Worm (Caenorhabditis elegans) whole organism, late embryonic: ENCODE results near the gene srj-44.

ENCODE experiments used
- C08G9.2 ChIP-seq: sonication (generic microtip); optimal IDR thresholded peaks from 2 replicates; lab custom pipeline; 2016; ENCODE audit warnings: mild to moderate bottlenecking, missing genetic modification characterization, moderate library complexity, missing compliant biosample characterization
- C38D4.7 ChIP-seq: fragments of 200-800 bp; sonication (Bioruptor generic); optimal IDR thresholded peaks from 2 replicates; lab custom pipeline; 2018; ENCODE audit warnings: mild to moderate bottlenecking, missing genetic modification characterization, moderate library complexity, missing compliant biosample characterization
- K09A11.1 ChIP-seq: sonication (generic microtip); optimal IDR thresholded peaks from 2 replicates; lab custom pipeline; 2017; ENCODE audit warnings: antibody characterized with exemption, mild to moderate bottlenecking, missing genetic modification characterization, missing compliant biosample characterization; ENCODE audit not compliant: insufficient read depth
- Y22D7AL.16 ChIP-seq: sonication (generic microtip); optimal IDR thresholded peaks from 2 replicates; lab custom pipeline; 2016; ENCODE audit warnings: missing genetic modification characterization, missing compliant biosample characterization
- ahr-1 ChIP-seq: sonication (generic microtip); optimal IDR thresholded peaks from 2 replicates; lab custom pipeline; 2016; ENCODE audit warnings: missing genetic modification characterization, missing compliant biosample characterization
- ceh-14 ChIP-seq: sonication (generic microtip); optimal IDR thresholded peaks from 2 replicates; lab custom pipeline; 2016; ENCODE audit warnings: missing genotype, missing genetic modification characterization, missing compliant biosample characterization
- ceh-19 ChIP-seq: fragments of 200-800 bp; sonication (Bioruptor generic); optimal IDR thresholded peaks from 2 replicates; lab custom pipeline; 2018; ENCODE audit warnings: mild to moderate bottlenecking, missing genetic modification characterization, missing compliant biosample characterization
- ceh-22 ChIP-seq: sonication (generic microtip); optimal IDR thresholded peaks from 2 replicates; lab custom pipeline; 2017; ENCODE audit warnings: missing biosample characterization, missing genetic modification characterization
- ceh-30 ChIP-seq: fragments of 150-350 bp; optimal IDR thresholded peaks from 2 replicates; lab custom pipeline; 2014; ENCODE audit warnings: missing biosample characterization, missing genetic modification characterization
- ceh-31 ChIP-seq: sonication (generic microtip); optimal IDR thresholded peaks from 2 replicates; lab custom pipeline; 2016; ENCODE audit warnings: missing genetic modification characterization, missing compliant biosample characterization
- ceh-34 ChIP-seq: sonication (generic microtip); optimal IDR thresholded peaks from 2 replicates; lab custom pipeline; 2016; ENCODE audit warnings: mild to moderate bottlenecking, missing genetic modification characterization, missing compliant biosample characterization
- ceh-45 ChIP-seq: fragments of 200-800 bp; sonication (Bioruptor generic); IDR thresholded peaks from 2 replicates; pipeline ENCODE4 v1.3.6; 2022; ENCODE audit warnings: missing genetic modification reagents, missing genetic modification characterization, missing compliant biosample characterization
- dmd-4 ChIP-seq: sonication (generic microtip); optimal IDR thresholded peaks from 2 replicates; lab custom pipeline; 2016; ENCODE audit warnings: borderline replicate concordance, missing genetic modification characterization, missing compliant biosample characterization
- dve-1 ChIP-seq: sonication (generic microtip); optimal IDR thresholded peaks from 2 replicates; lab custom pipeline; 2017; ENCODE audit warnings: antibody characterized with exemption, mild to moderate bottlenecking, missing genetic modification characterization, missing compliant biosample characterization
- elt-2 ChIP-seq: sonication (generic microtip); optimal IDR thresholded peaks from 2 replicates; lab custom pipeline; 2016; ENCODE audit warnings: missing genetic modification reagents, missing genetic modification characterization, missing compliant biosample characterization
- elt-4 ChIP-seq: sonication (generic microtip); optimal IDR thresholded peaks from 2 replicates; lab custom pipeline; 2016; ENCODE audit warnings: missing genetic modification characterization, missing compliant biosample characterization
- eyg-1 ChIP-seq: sonication (generic microtip); optimal IDR thresholded peaks from 2 replicates; lab custom pipeline; 2016; ENCODE audit warnings: missing genotype, missing genetic modification characterization, missing compliant biosample characterization
- fax-1 ChIP-seq: sonication (generic microtip); optimal IDR thresholded peaks from 2 replicates; lab custom pipeline; 2016; ENCODE audit warnings: missing genotype, missing genetic modification characterization, missing compliant biosample characterization
- fkh-10 ChIP-seq: fragments of 150-350 bp; optimal IDR thresholded peaks from 2 replicates; lab custom pipeline; 2014; ENCODE audit warnings: missing biosample characterization, missing genetic modification reagents, missing genetic modification characterization
- hlh-13 ChIP-seq: fragments of 200-800 bp; sonication (Bioruptor generic); optimal IDR thresholded peaks from 2 replicates; lab custom pipeline; 2018; ENCODE audit warnings: mild to moderate bottlenecking, missing genetic modification characterization, missing compliant biosample characterization
- hlh-15 ChIP-seq: sonication (generic microtip); optimal IDR thresholded peaks from 2 replicates; lab custom pipeline; 2016; ENCODE audit warnings: missing genetic modification characterization, missing compliant biosample characterization
- hlh-30 ChIP-seq: sonication (generic microtip); optimal IDR thresholded peaks from 2 replicates; lab custom pipeline; 2017; ENCODE audit warnings: antibody characterized with exemption, missing genetic modification characterization, missing compliant biosample characterization; ENCODE audit not compliant: insufficient read depth
- lim-6 ChIP-seq: sonication (generic microtip); optimal IDR thresholded peaks from 2 replicates; lab custom pipeline; 2016; ENCODE audit warnings: missing genetic modification characterization, missing compliant biosample characterization
- madf-2 ChIP-seq: sonication (generic microtip); optimal IDR thresholded peaks from 2 replicates; lab custom pipeline; 2017; ENCODE audit warnings: missing genetic modification characterization, missing compliant biosample characterization
- mec-3 ChIP-seq: sonication (generic microtip); optimal IDR thresholded peaks from 2 replicates; lab custom pipeline; 2016; ENCODE audit warnings: borderline replicate concordance, missing genetic modification characterization, missing compliant biosample characterization
- nhr-232 ChIP-seq: sonication (generic microtip); optimal IDR thresholded peaks from 2 replicates; lab custom pipeline; 2016; ENCODE audit warnings: missing genetic modification characterization, missing compliant biosample characterization
- odd-2 ChIP-seq: sonication (generic microtip); optimal IDR thresholded peaks from 2 replicates; lab custom pipeline; 2017; ENCODE audit warnings: antibody characterized with exemption, mild to moderate bottlenecking, missing genetic modification characterization, missing compliant biosample characterization
- pat-9 ChIP-seq: fragments of 200-800 bp; sonication (Bioruptor generic); optimal IDR thresholded peaks from 2 replicates; lab custom pipeline; 2018; ENCODE audit warnings: mild to moderate bottlenecking, missing genetic modification characterization, moderate library complexity, missing compliant biosample characterization
- pha-2 ChIP-seq: sonication (generic microtip); optimal IDR thresholded peaks from 2 replicates; lab custom pipeline; 2017; ENCODE audit warnings: mild to moderate bottlenecking, missing genetic modification characterization, missing compliant biosample characterization
- pha-4 ChIP-seq: fragments of 150-350 bp; optimal IDR thresholded peaks from 2 replicates; lab custom pipeline; 2018; ENCODE audit warnings: missing biosample characterization, missing genetic modification reagents, missing genetic modification characterization
- pqm-1 ChIP-seq: sonication (generic microtip); optimal IDR thresholded peaks from 2 replicates; lab custom pipeline; 2016; ENCODE audit warnings: missing genetic modification characterization, missing compliant biosample characterization
- pros-1 ChIP-seq: fragments of 150-350 bp; optimal IDR thresholded peaks from 2 replicates; lab custom pipeline; 2014; ENCODE audit warnings: missing biosample characterization, missing genetic modification reagents, missing genetic modification characterization
- ref-2 ChIP-seq: sonication (generic microtip); optimal IDR thresholded peaks from 2 replicates; lab custom pipeline; 2016; ENCODE audit warnings: missing genetic modification characterization, missing compliant biosample characterization
- rnt-1 ChIP-seq: sonication (generic microtip); optimal IDR thresholded peaks from 2 replicates; lab custom pipeline; 2016; ENCODE audit warnings: missing genetic modification characterization, missing compliant biosample characterization
- sox-4 ChIP-seq: sonication (generic microtip); optimal IDR thresholded peaks from 2 replicates; lab custom pipeline; 2017; ENCODE audit warnings: mild to moderate bottlenecking, missing genetic modification characterization, inconsistent platforms, missing compliant biosample characterization
- syd-9 ChIP-seq: sonication (generic microtip); optimal IDR thresholded peaks from 2 replicates; lab custom pipeline; 2016; ENCODE audit warnings: mild to moderate bottlenecking, missing genetic modification characterization, moderate library complexity, missing compliant biosample characterization
- tbx-2 ChIP-seq: sonication (generic microtip); optimal IDR thresholded peaks from 2 replicates; lab custom pipeline; 2016; ENCODE audit warnings: missing genetic modification characterization, missing compliant biosample characterization
- tbx-7 ChIP-seq: sonication (generic microtip); optimal IDR thresholded peaks from 2 replicates; lab custom pipeline; 2016; ENCODE audit warnings: missing genotype, missing genetic modification characterization, missing compliant biosample characterization
- ttx-3 ChIP-seq: sonication (generic microtip); optimal IDR thresholded peaks from 2 replicates; lab custom pipeline; 2016; ENCODE audit warnings: missing genetic modification reagents, missing genetic modification characterization, missing compliant biosample characterization
- unc-42 ChIP-seq: sonication (generic microtip); optimal IDR thresholded peaks from 2 replicates; lab custom pipeline; 2016; ENCODE audit warnings: missing genotype, missing genetic modification characterization, missing compliant biosample characterization
- unc-55 ChIP-seq: sonication (generic microtip); optimal IDR thresholded peaks from 2 replicates; lab custom pipeline; 2017; ENCODE audit warnings: missing biosample characterization, missing genetic modification reagents, missing genetic modification characterization
- unc-86 ChIP-seq: sonication (generic microtip); optimal IDR thresholded peaks from 2 replicates; lab custom pipeline; 2016; ENCODE audit warnings: missing genetic modification characterization, missing compliant biosample characterization
- ztf-16 ChIP-seq: sonication (generic microtip); optimal IDR thresholded peaks from 2 replicates; lab custom pipeline; 2017; ENCODE audit warnings: missing genetic modification characterization, missing compliant biosample characterization

The srj-44 gene

DNA sequence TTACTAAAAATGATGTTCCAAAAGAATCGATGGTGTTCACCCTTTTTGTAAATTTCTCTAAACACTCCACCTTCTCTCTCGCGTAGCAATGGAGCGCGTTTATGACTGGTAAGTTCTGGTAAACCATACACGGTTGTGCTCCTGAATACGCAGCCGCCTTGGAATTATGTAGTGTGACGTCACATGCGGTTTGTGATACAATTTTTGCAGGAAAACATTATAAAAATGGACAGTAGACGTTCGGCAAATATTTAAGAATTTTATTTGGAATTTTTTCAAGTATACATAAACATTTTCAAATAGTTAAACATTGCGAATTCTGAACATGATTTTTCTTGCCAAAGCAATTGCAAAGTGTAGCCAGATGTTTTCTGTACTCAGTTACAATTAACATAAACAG is 31.8 kb upstream of the srj-44 start, which contains the start of gene F37B4.10:
Gene F37B4.10 (minus strand): TSS at position 101 of the 400 bp plus-strand sequence.
- no peak for TF ChIP-seq nhr-232 (tag; lab: Kevin White, UChicago)
- TF ChIP-seq K09A11.1 (tag; lab: Kevin White, UChicago): no peak
- TF ChIP-seq unc-86: no peak
- TF ChIP-seq elt-4: no peak
- no peak for TF ChIP-seq pros-1
- TF ChIP-seq ceh-31 (tag; lab: Kevin White, UChicago): no peak
- TF ChIP-seq hlh-30 (tag; lab: Kevin White, UChicago): no peak
- TF ChIP-seq ahr-1 (tag; lab: Kevin White, UChicago): no peak
- no peak for TF ChIP-seq odd-2
- no peak for TF ChIP-seq sox-4 (tag; lab: Kevin White, UChicago)
- no peak for TF ChIP-seq madf-2 (tag; lab: Kevin White, UChicago)
- no peak for TF ChIP-seq rnt-1
- TF ChIP-seq fkh-10 (GFP tag; lab: Kevin White, UChicago): no peak
- TF ChIP-seq C38D4.7 (GFP tag; lab: Kevin White, UChicago): no peak
- no peak for TF ChIP-seq hlh-15 (tag; lab: Kevin White, UChicago)
- TF ChIP-seq mec-3: no peak
- no peak for TF ChIP-seq pha-4 (tag; lab: Kevin White, UChicago)
- no peak for TF ChIP-seq pha-2 (tag; lab: Kevin White, UChicago)
- no peak for TF ChIP-seq elt-2 (tag; lab: Kevin White, UChicago)

DNA sequence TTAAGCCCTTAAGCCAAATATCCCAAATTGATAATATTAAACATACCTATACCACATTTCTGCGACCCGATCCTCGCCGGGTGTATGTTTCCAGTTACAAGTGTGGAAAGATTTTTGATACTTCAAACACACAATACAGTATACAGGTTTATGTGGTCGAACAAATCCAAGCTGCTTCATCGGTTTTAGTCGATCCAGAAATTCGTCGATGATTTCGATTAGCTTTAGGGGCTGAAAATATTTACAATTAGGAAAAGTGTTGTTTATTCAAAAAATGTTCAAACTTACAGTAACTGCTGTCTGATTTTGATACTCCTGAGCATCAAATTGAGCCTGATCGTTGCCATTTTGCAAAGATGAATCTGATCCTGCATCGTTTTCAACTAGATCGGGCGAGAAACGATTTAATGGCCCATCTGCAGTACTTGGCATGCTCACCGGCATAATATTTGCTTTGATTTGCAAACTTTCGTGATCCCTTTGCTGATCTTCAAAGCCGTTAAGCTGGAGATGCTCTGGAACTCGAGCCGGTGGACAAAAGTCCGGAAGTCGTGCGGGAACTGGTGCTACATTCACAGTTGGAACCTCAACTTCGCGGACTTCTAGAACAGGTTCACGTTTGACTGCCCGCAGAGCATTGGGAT is 30.6 kb upstream of the srj-44 start:
- TF ChIP-seq fkh-10 (GFP tag; lab: Kevin White, UChicago) (no peak), hlh-13 (GFP tag; lab: Kevin White, UChicago) (no peak), ceh-14 (tag; lab: Kevin White, UChicago) (no peak), C08G9.2 (tag; lab: Kevin White, UChicago) (no peak), ceh-45 (no peak), tbx-7 (tag; lab: Kevin White, UChicago) (no peak), ceh-22 (tag; lab: Kevin White, UChicago) (no peak), fax-1 (tag; lab: Kevin White, UChicago) (no peak), nhr-232 (tag; lab: Kevin White, UChicago) (no peak), ceh-30 (tag; lab: Kevin White, UChicago) (no peak), eyg-1 (tag; lab: Kevin White, UChicago) (no peak), mec-3 (no peak), lim-6 (tag; lab: Kevin White, UChicago) (no peak), ceh-19 (GFP tag; lab: Kevin White, UChicago) (no peak), dve-1 (tag; lab: Kevin White, UChicago) (no peak)

DNA sequence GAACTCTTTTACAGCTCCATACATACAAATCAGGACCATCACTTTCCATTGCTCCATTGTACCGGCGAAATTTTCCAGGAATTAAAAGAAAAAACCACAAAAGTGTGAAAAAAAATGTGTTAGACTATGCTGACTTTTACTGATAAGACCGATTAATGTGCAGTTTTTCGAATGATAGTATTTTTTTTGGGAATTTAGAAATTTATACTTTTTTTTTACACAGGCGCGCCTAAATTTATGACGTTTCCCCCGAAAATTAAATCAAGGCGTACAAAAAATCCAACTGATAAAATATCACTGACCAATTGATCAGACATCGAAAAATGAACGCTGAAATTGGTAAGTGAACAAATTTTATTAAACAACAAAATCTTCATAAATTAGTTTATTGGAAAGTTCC is 29.8 kb upstream of the srj-44 start, which contains the start of gene folt-2:
Gene folt-2 (minus strand): TSS at position 179 of the 400 bp plus-strand sequence.
- TF ChIP-seq Y22D7AL.16 (no peak), C38D4.7 (GFP tag; lab: Kevin White, UChicago) (no peak), ref-2 (tag; lab: Kevin White, UChicago) (no peak)

DNA sequence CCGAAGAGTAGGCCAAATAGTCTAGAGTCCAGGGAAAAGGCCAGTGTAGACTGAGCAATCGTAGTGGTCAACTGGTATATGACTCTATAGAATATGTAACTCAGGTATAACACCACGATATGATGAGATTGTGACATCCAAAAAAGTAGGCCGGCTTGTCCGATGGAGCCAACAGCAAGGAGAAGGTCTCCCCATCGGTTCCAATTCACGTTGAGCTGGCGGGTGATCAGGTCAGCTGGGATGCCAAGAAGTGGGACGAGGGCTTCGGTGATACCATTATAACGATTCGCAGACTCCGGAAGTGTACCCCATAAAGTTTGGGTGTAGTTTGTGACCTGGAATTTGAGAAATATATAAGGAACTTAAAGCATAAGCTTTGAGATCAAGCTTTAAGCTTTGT is 27.3 kb upstream of the srj-44 start:
- no peak for TF ChIP-seq tbx-2 (tag; lab: Kevin White, UChicago)
- TF ChIP-seq pat-9 (tag; lab: Kevin White, UChicago): no peak
- no peak for TF ChIP-seq unc-42
- no peak for TF ChIP-seq unc-55 (GFP tag; lab: Kevin White, UChicago)
- no peak for TF ChIP-seq ceh-34 (tag; lab: Kevin White, UChicago)
- no peak for TF ChIP-seq ztf-16
- no peak for TF ChIP-seq madf-2 (tag; lab: Kevin White, UChicago)
- TF ChIP-seq ceh-22 (tag; lab: Kevin White, UChicago): no peak
- no peak for TF ChIP-seq hlh-13 (GFP tag; lab: Kevin White, UChicago)
- no peak for TF ChIP-seq pqm-1 (tag; lab: Kevin White, UChicago)
- no peak for TF ChIP-seq elt-2 (tag; lab: Kevin White, UChicago)
- no peak for TF ChIP-seq nhr-232 (tag; lab: Kevin White, UChicago)
- TF ChIP-seq hlh-15 (tag; lab: Kevin White, UChicago): no peak
- no peak for TF ChIP-seq dmd-4 (tag; lab: Kevin White, UChicago)
- TF ChIP-seq syd-9 (tag; lab: Kevin White, UChicago): no peak
- TF ChIP-seq C08G9.2 (tag; lab: Kevin White, UChicago): no peak
- TF ChIP-seq ttx-3 (tag; lab: Kevin White, UChicago): no peak
- TF ChIP-seq fkh-10 (GFP tag; lab: Kevin White, UChicago): no peak
